Worm (Caenorhabditis elegans): ENCODE data around the gene F44A2.5.
A peak's percentile ranks its signal among the peaks of the same experiment; 100 is the strongest.

The F44A2.5 gene

DNA sequence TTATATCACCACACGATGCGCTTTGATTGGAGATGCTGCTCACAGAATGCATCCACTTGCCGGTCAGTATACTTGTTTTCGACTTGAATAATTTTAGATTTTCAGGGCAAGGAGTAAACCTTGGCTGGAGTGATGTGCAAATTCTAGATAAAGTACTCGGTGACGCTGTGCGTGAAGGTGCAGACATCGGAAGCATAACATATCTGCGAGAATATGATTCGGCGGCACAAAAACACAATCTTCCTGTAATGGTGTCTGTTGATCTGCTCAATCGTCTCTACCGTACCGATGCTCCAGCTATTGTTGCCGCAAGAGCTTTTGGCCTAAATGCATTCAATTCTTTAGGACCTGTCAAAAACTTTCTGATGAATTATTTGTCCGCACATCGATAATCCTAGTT lies 41.0 kb downstream of the F44A2.5 start (continued):
- TF ChIP-seq pha-4 (GFP tag; IDR thresholded peaks at IDR 0.05) (no peak), pha-4 (tag; optimal IDR thresholded peaks at IDR 0.05) (no peak), lir-3 (tag; optimal IDR thresholded peaks at IDR 0.05) (no peak), lin-29 (GFP tag; IDR thresholded peaks at IDR 0.05) (0 out of 2 replicates have a peak, but pooled peaks have one; percentile 22), ceh-62 (tag; optimal IDR thresholded peaks at IDR 0.05) (no peak)

DNA sequence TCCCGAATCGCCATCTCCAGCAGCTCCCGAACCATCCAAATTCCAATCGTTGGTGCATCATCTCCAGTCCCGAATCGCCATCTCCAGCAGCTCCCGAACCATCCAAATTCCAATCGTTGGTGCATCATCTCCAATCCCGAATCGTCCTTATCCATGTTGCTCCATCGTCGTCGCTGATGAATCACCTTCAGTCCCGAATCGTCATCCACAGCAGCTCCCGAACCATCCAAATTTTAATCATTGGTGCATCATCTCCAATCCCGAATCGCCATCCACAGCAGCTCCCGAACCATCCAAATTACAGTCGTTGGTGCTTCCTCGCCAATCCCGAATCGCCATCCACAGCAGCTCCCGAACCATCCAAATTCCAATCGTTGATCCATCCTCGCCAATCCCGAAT lies 41.9 kb downstream of the F44A2.5 start:
- TF ChIP-seq egl-43 (GFP tag; IDR thresholded peaks at IDR 0.05) (peak; percentile 81), mdt-29 (GFP tag; IDR thresholded peaks at IDR 0.05) (0 out of 2 replicates have a peak, but pooled peaks have one; percentile 37), madf-5 (GFP tag; IDR thresholded peaks at IDR 0.05) (0 out of 4 replicates have a peak, but pooled peaks of 1 of the 2 experiments have one; percentile 55), mxl-2 (GFP tag; conservative IDR thresholded peaks at IDR 0.05) (peak; percentile 30; the same call in 1 of the 2 replicates), zfp-3 (GFP tag; conservative IDR thresholded peaks at IDR 0.05) (peak; percentile 69; the same call in 1 of the 2 replicates), lin-38 (GFP tag; IDR thresholded peaks at IDR 0.05) (peak; percentile 42; the same call in 1 of the 2 replicates), zip-11 (GFP tag; IDR thresholded peaks at IDR 0.05) (0 out of 2 replicates have a peak, but pooled peaks have one; percentile 47), T26A8.4 (GFP tag; IDR thresholded peaks at IDR 0.05) (peak; percentile 65), F26F4.8 (GFP tag; conservative IDR thresholded peaks at IDR 0.05) (0 out of 2 replicates have a peak, but pooled peaks have one; percentile 8)

DNA sequence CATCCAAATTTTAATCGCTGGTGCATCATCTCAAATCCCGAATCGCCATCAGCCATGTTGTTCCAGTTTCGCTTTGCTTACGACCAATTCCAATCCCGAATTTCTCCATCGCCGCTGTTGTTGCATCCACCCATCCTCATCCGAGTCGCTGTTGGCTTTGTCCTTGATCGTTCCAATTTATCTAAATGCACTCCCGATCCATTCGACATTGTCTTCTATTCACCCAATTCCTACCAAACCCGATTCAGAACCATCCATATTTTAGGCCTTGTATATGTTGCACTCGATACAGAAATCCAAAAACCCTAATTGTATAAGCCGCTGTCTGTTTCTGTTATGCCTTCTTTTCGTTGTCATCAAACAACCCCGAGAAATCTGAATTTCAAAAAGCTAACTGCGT lies 42.9 kb downstream of the F44A2.5 start:
- TF ChIP-seq madf-9 (GFP tag; conservative IDR thresholded peaks at IDR 0.05), result peak; percentile 45; the same call in 1 of the 2 replicates
- peak; percentile 73; the same call in 1 of the 2 replicates for TF ChIP-seq tra-1 (GFP tag; IDR thresholded peaks at IDR 0.05)
- TF ChIP-seq hif-1 (tag; optimal IDR thresholded peaks at IDR 0.05), result no peak
- TF ChIP-seq nhr-11 (tag; optimal IDR thresholded peaks at IDR 0.05), result no peak
- no peak for TF ChIP-seq ZK337.2 (GFP tag; IDR thresholded peaks at IDR 0.05)
- TF ChIP-seq ztf-11 (tag; optimal IDR thresholded peaks at IDR 0.05), result no peak
- no peak for TF ChIP-seq zip-11 (GFP tag; IDR thresholded peaks at IDR 0.05)
- TF ChIP-seq ceh-32 (tag; optimal IDR thresholded peaks at IDR 0.05; ENCODE audit: poor library complexity), result no peak
- TF ChIP-seq nhr-25 (tag; optimal IDR thresholded peaks at IDR 0.05; ENCODE audit: borderline replicate concordance, insufficient read depth), result no peak
- TF ChIP-seq lin-13 (GFP tag; optimal IDR thresholded peaks at IDR 0.05), result no peak
- no peak for TF ChIP-seq F37D6.2 (tag; optimal IDR thresholded peaks at IDR 0.05)
- TF ChIP-seq zip-2 (tag; optimal IDR thresholded peaks at IDR 0.05), result no peak
- peak; percentile 70; the same call in 1 of the 2 replicates for TF ChIP-seq snpc-1.2 (GFP tag; IDR thresholded peaks at IDR 0.05)
- TF ChIP-seq ceh-28 (tag; optimal IDR thresholded peaks at IDR 0.05), result no peak
- TF ChIP-seq cey-2 (tag; optimal IDR thresholded peaks at IDR 0.05; ENCODE audit: borderline replicate concordance, insufficient read depth), result no peak
- TF ChIP-seq nhr-10 (tag; optimal IDR thresholded peaks at IDR 0.05), result no peak
- TF ChIP-seq daf-19 (GFP tag; conservative IDR thresholded peaks at IDR 0.05), result peak; percentile 89
- peak; percentile 61; the same call in 1 of the 2 replicates for TF ChIP-seq saeg-2 (GFP tag; IDR thresholded peaks at IDR 0.05)
- no peak for TF ChIP-seq dve-1 (tag; optimal IDR thresholded peaks at IDR 0.05; ENCODE audit: insufficient read depth)
- peak; percentile 52 for TF ChIP-seq nhr-102 (tag; optimal IDR thresholded peaks at IDR 0.05)
- no peak; the same call in 1 of the 2 replicates for TF ChIP-seq Y75B8A.6 (GFP tag; IDR thresholded peaks at IDR 0.05)
- TF ChIP-seq lsy-2 (tag; optimal IDR thresholded peaks at IDR 0.05), result no peak
- TF ChIP-seq daf-12 (tag; optimal IDR thresholded peaks at IDR 0.05), result no peak
- TF ChIP-seq nhr-237 (tag; optimal IDR thresholded peaks at IDR 0.05), result no peak
- TF ChIP-seq mdl-1 (tag; optimal IDR thresholded peaks at IDR 0.05), result no peak
- TF ChIP-seq zfp-2 (tag; optimal IDR thresholded peaks at IDR 0.05), result no peak
- TF ChIP-seq dmd-9 (GFP tag; IDR thresholded peaks at IDR 0.05), result 0 out of 2 replicates have a peak, but pooled peaks have one; percentile 4
- TF ChIP-seq lin-1 (GFP tag; IDR thresholded peaks at IDR 0.05), result peak; percentile 63
- TF ChIP-seq sdz-12 (GFP tag; optimal IDR thresholded peaks at IDR 0.05), result peak; percentile 82
- peak; percentile 51 for TF ChIP-seq spr-1 (tag; optimal IDR thresholded peaks at IDR 0.05)
- peak; percentile 55 for TF ChIP-seq hmg-1.1 (GFP tag; IDR thresholded peaks at IDR 0.05)
- no peak for TF ChIP-seq ZK546.5 (tag; optimal IDR thresholded peaks at IDR 0.05)
- TF ChIP-seq ceh-20 (GFP tag; IDR thresholded peaks at IDR 0.05), result peak; percentile 92
- 0 out of 2 replicates have a peak, but pooled peaks have one; percentile 31 for TF ChIP-seq F44E2.7 (GFP tag; IDR thresholded peaks at IDR 0.05)

Data from whole organism, L4 larva.